Worm (Caenorhabditis elegans) whole organism, young adult: ENCODE measurements around the gene pqn-32.
A peak's percentile ranks its signal among the peaks of the same experiment; 100 is the strongest.

ENCODE experiments used
- B0019.2 ChIP-seq: fragments of 200-800 bp; sonication (Bioruptor generic); conservative IDR thresholded peaks from 2 replicates; pipeline ENCODE4 v1.3.6; 2022; ENCODE audit warnings: missing genetic modification reagents, missing genetic modification characterization, missing compliant biosample characterization
- C06A6.2 ChIP-seq: fragments of 200-800 bp; sonication (Bioruptor generic); conservative IDR thresholded peaks from 2 replicates; pipeline ENCODE4 v1.3.6; 2022; ENCODE audit warnings: missing genetic modification characterization, missing compliant biosample characterization
- C17E4.6 ChIP-seq: fragments of 200-800 bp; sonication (Bioruptor generic); IDR thresholded peaks from 2 replicates; pipeline ENCODE4 v1.3.6; 2022; ENCODE audit warnings: missing genetic modification reagents, missing genetic modification characterization, missing compliant biosample characterization
- D2030.7 ChIP-seq: fragments of 200-800 bp; sonication (Bioruptor generic); IDR thresholded peaks from 2 replicates; pipeline ENCODE4 v1.3.6; 2022; ENCODE audit warnings: missing genetic modification reagents, missing genetic modification characterization, missing compliant biosample characterization
- F33H1.4 ChIP-seq: fragments of 200-800 bp; sonication (Bioruptor generic); IDR thresholded peaks from 2 replicates; pipeline ENCODE4 v1.3.6; 2022; ENCODE audit warnings: missing genetic modification reagents, missing genetic modification characterization, missing compliant biosample characterization
- F49E8.2 ChIP-seq: sonication (generic microtip); optimal IDR thresholded peaks from 3 replicates; lab custom pipeline; 2017; ENCODE audit warnings: missing genetic modification characterization, mild to moderate bottlenecking, missing compliant biosample characterization, antibody characterized with exemption, moderate library complexity; ENCODE audit not compliant: insufficient read depth
- F52B5.7 ChIP-seq: sonication (generic microtip); optimal IDR thresholded peaks from 2 replicates; lab custom pipeline; 2016; ENCODE audit warnings: mild to moderate bottlenecking, missing genetic modification characterization, missing compliant biosample characterization
- Y53G8AR.9 ChIP-seq: fragments of 200-800 bp; sonication (Bioruptor generic); conservative IDR thresholded peaks from 2 replicates; pipeline ENCODE4 v1.3.6; 2022; ENCODE audit warnings: missing genetic modification reagents, missing genetic modification characterization, missing compliant biosample characterization
- ZK185.1 ChIP-seq: sonication (generic microtip); optimal IDR thresholded peaks from 2 replicates; lab custom pipeline; 2016; ENCODE audit warnings: mild to moderate bottlenecking, missing genetic modification characterization, missing compliant biosample characterization; ENCODE audit not compliant: poor library complexity, severe bottlenecking
- atf-7 ChIP-seq: sonication (generic microtip); optimal IDR thresholded peaks from 2 replicates; lab custom pipeline; 2017; ENCODE audit warnings: mild to moderate bottlenecking, missing genetic modification characterization, missing compliant biosample characterization
- attf-6 ChIP-seq: fragments of 200-800 bp; sonication (Bioruptor generic); IDR thresholded peaks from 2 replicates; pipeline ENCODE4 v1.3.6; 2022; ENCODE audit warnings: missing genetic modification reagents, missing genetic modification characterization, missing compliant biosample characterization
- cebp-1 ChIP-seq, 2 experiments: fragments of 200-800 bp in 1 of 2; sonication (Bioruptor generic) in 1 of 2; sonication (generic microtip) in 1 of 2; IDR thresholded peaks in 1 of 2; optimal IDR thresholded peaks in 1 of 2; 2 replicates each; pipeline versions ENCODE4 v1.3.6 to Lab custom; 2017 to 2022; ENCODE audit warnings: missing compliant biosample characterization in 2 of 2, missing genetic modification characterization in 2 of 2, mild to moderate bottlenecking in 1 of 2, missing genetic modification reagents in 1 of 2, moderate library complexity in 1 of 2
- ceh-27 ChIP-seq: fragments of 200-800 bp; sonication (Bioruptor generic); optimal IDR thresholded peaks from 2 replicates; lab custom pipeline; 2018; ENCODE audit warnings: mild to moderate bottlenecking, missing genetic modification characterization, moderate library complexity, missing compliant biosample characterization
- ceh-79 ChIP-seq: sonication (generic microtip); optimal IDR thresholded peaks from 2 replicates; lab custom pipeline; 2017; ENCODE audit warnings: mild to moderate bottlenecking, missing genetic modification characterization, missing compliant biosample characterization
- dox-1 ChIP-seq: fragments of 200-800 bp; sonication (Bioruptor generic); IDR thresholded peaks from 2 replicates; pipeline ENCODE4 v1.3.6; 2022; ENCODE audit warnings: missing genetic modification reagents, missing genetic modification characterization, missing compliant biosample characterization
- efl-1 ChIP-seq: fragments of 150-350 bp; optimal IDR thresholded peaks from 2 replicates; lab custom pipeline; 2014; ENCODE audit warnings: missing biosample characterization, missing genetic modification reagents, missing genetic modification characterization
- egrh-3 ChIP-seq: fragments of 200-800 bp; sonication (Bioruptor generic); IDR thresholded peaks from 2 replicates; pipeline ENCODE4 v1.3.6; 2022; ENCODE audit warnings: missing genetic modification reagents, missing genetic modification characterization, missing compliant biosample characterization
- ekl-4 ChIP-seq: fragments of 200-800 bp; sonication (Bioruptor generic); IDR thresholded peaks from 2 replicates; pipeline ENCODE4 v1.3.6; 2022; ENCODE audit warnings: missing genetic modification reagents, missing genetic modification characterization, missing compliant biosample characterization
- ets-4 ChIP-seq: fragments of 200-800 bp; sonication (Bioruptor generic); optimal IDR thresholded peaks from 2 replicates; lab custom pipeline; 2018; ENCODE audit warnings: mild to moderate bottlenecking, missing genetic modification characterization, missing compliant biosample characterization
- him-1 ChIP-seq: sonication (generic microtip); optimal IDR thresholded peaks from 2 replicates; lab custom pipeline; 2016; ENCODE audit warnings: missing genotype, missing genetic modification reagents, missing genetic modification characterization, missing compliant biosample characterization
- hlh-12 ChIP-seq: sonication (generic microtip); optimal IDR thresholded peaks from 2 replicates; lab custom pipeline; 2016; ENCODE audit warnings: missing genetic modification characterization, missing compliant biosample characterization
- lsl-1 ChIP-seq: fragments of 200-800 bp; sonication (Bioruptor generic); optimal IDR thresholded peaks from 2 replicates; lab custom pipeline; 2018; ENCODE audit warnings: mild to moderate bottlenecking, missing genetic modification characterization, moderate library complexity, missing compliant biosample characterization
- madf-6 ChIP-seq: fragments of 200-800 bp; sonication (Bioruptor generic); IDR thresholded peaks from 2 replicates; pipeline ENCODE4 v1.3.6; 2022; ENCODE audit warnings: missing genetic modification reagents, missing genetic modification characterization, missing compliant biosample characterization
- mcd-1 ChIP-seq: fragments of 200-800 bp; sonication (Bioruptor generic); IDR thresholded peaks from 2 replicates; pipeline ENCODE4 v1.3.6; 2022; ENCODE audit warnings: missing genetic modification reagents, missing genetic modification characterization, missing compliant biosample characterization
- mel-28 ChIP-seq: sonication (generic microtip); optimal IDR thresholded peaks from 2 replicates; lab custom pipeline; 2016; ENCODE audit warnings: borderline replicate concordance, mild to moderate bottlenecking, missing genetic modification characterization, missing compliant biosample characterization
- nfyb-1 ChIP-seq: fragments of 200-800 bp; sonication (Bioruptor generic); IDR thresholded peaks from 2 replicates; pipeline ENCODE4 v1.3.6; 2022; ENCODE audit warnings: missing genetic modification reagents, missing genetic modification characterization, missing compliant biosample characterization
- nhr-120 ChIP-seq: fragments of 200-800 bp; sonication (Bioruptor generic); IDR thresholded peaks from 2 replicates; pipeline ENCODE4 v1.3.6; 2022; ENCODE audit warnings: missing genetic modification characterization, missing compliant biosample characterization
- nhr-27 ChIP-seq: fragments of 200-800 bp; sonication (Bioruptor generic); optimal IDR thresholded peaks from 2 replicates; lab custom pipeline; 2018; ENCODE audit warnings: mild to moderate bottlenecking, missing genetic modification characterization, moderate library complexity, missing compliant biosample characterization
- nhr-80 ChIP-seq: sonication (generic microtip); optimal IDR thresholded peaks from 2 replicates; lab custom pipeline; 2016; ENCODE audit warnings: missing genetic modification characterization, missing compliant biosample characterization
- pbrm-1 ChIP-seq: fragments of 200-800 bp; sonication (Bioruptor generic); IDR thresholded peaks from 2 replicates; pipeline ENCODE4 v1.3.6; 2022; ENCODE audit warnings: missing genetic modification reagents, missing genetic modification characterization, missing compliant biosample characterization
- pha-4 ChIP-seq: fragments of 150-350 bp; sonication (generic microtip); optimal IDR thresholded peaks from 2 replicates; lab custom pipeline; 2014; ENCODE audit warnings: missing biosample characterization, missing genetic modification reagents, missing genetic modification characterization
- repo-1 ChIP-seq: sonication (generic microtip); optimal IDR thresholded peaks from 2 replicates; lab custom pipeline; 2017; ENCODE audit warnings: mild to moderate bottlenecking, missing genetic modification characterization, missing compliant biosample characterization
- sea-2 ChIP-seq: fragments of 200-800 bp; sonication (Bioruptor generic); IDR thresholded peaks from 2 replicates; pipeline ENCODE4 v1.3.6; 2022; ENCODE audit warnings: missing genetic modification characterization, missing compliant biosample characterization
- somi-1 ChIP-seq: fragments of 200-800 bp; sonication (Bioruptor generic); optimal IDR thresholded peaks from 2 replicates; lab custom pipeline; 2018; ENCODE audit warnings: mild to moderate bottlenecking, missing genetic modification characterization, missing compliant biosample characterization
- tbx-9 ChIP-seq: sonication (generic microtip); optimal IDR thresholded peaks from 2 replicates; lab custom pipeline; 2016; ENCODE audit warnings: borderline replicate concordance, missing genetic modification characterization, inconsistent platforms, missing compliant biosample characterization
- zfh-2 ChIP-seq: fragments of 200-800 bp; sonication (Bioruptor generic); conservative IDR thresholded peaks from 2 replicates; pipeline ENCODE4 v1.3.6; 2022; ENCODE audit warnings: missing genetic modification reagents, missing genetic modification characterization, missing compliant biosample characterization
- zim-3 ChIP-seq: sonication (generic microtip); optimal IDR thresholded peaks from 2 replicates; lab custom pipeline; 2017; ENCODE audit warnings: mild to moderate bottlenecking, missing genetic modification characterization, moderate library complexity, missing compliant biosample characterization
- ztf-18 ChIP-seq: sonication (generic microtip); optimal IDR thresholded peaks from 2 replicates; lab custom pipeline; 2016; ENCODE audit warnings: missing genotype, mild to moderate bottlenecking, missing genetic modification characterization, missing compliant biosample characterization

pqn-32 gene

ce11 chrII:13091123-13091522 lies 16.7 kb upstream of the pqn-32 start, which contains the start of gene Y81G3A.4:
Gene Y81G3A.4, plus strand, starts transcription at chrII:13091423.
- no peak for TF ChIP-seq zim-3 (tag; lab: Kevin White, UChicago)

- TF ChIP-seq ceh-79 (no peak), egrh-3 (GFP tag; lab: Robert Waterston, UW) (no peak), pha-4 (no peak), madf-6 (no peak), nhr-120 (no peak), lsl-1 (GFP tag; lab: Kevin White, UChicago) (peak; percentile 59), nfyb-1 (GFP tag; lab: Robert Waterston, UW) (no peak), mel-28 (tag; lab: Kevin White, UChicago) (no peak), ekl-4 (GFP tag; lab: Robert Waterston, UW) (0 out of 2 replicates have a peak, but pooled peaks have one; percentile 51)
Observed at ce11 chrII:13091857-13092256, 16.0 kb upstream of the pqn-32 start.

ce11 chrII:13096345-13096744 lies 11.5 kb upstream of the pqn-32 start:
- TF ChIP-seq egrh-3 (GFP tag; lab: Robert Waterston, UW) (peak; percentile 40; the same call in 1 of the 2 replicates), zfh-2 (peak; percentile 74), dox-1 (GFP tag; lab: Robert Waterston, UW) (0 out of 2 replicates have a peak, but pooled peaks have one; percentile 10), repo-1 (tag; lab: Kevin White, UChicago) (no peak), F52B5.7 (tag; lab: Kevin White, UChicago) (peak; percentile 13), attf-6 (GFP tag; lab: Robert Waterston, UW) (no peak)

ce11 chrII:13098175-13098574 lies 9.6 kb upstream of the pqn-32 start, which contains the start of gene col-86:
Gene col-86, minus strand, starts transcription at chrII:13098275.
- TF ChIP-seq sea-2 = no peak
- TF ChIP-seq B0019.2 (GFP tag; lab: Robert Waterston, UW) = no peak

- TF ChIP-seq nhr-80 (tag; lab: Kevin White, UChicago) = peak; percentile 16
- no peak for TF ChIP-seq nhr-27 (tag; lab: Kevin White, UChicago)
Observed at ce11 chrII:13116710-13117109, 8.9 kb downstream of the pqn-32 start, which contains the start of gene rict-1. Gene rict-1, minus strand, starts transcription at chrII:13116810.

- TF ChIP-seq mcd-1 (GFP tag; lab: Robert Waterston, UW) (peak; percentile 68; the same call in 1 of the 2 replicates), ztf-18 (tag; lab: Kevin White, UChicago) (peak; percentile 36), C06A6.2 (GFP tag; lab: Robert Waterston, UW) (no peak), D2030.7 (GFP tag; lab: Robert Waterston, UW) (peak; percentile 44; the same call in 1 of the 2 replicates), C17E4.6 (GFP tag; lab: Robert Waterston, UW) (no peak), tbx-9 (tag; lab: Kevin White, UChicago) (no peak), attf-6 (GFP tag; lab: Robert Waterston, UW) (no peak), lsl-1 (GFP tag; lab: Kevin White, UChicago) (peak; percentile 48), ZK185.1 (tag; lab: Kevin White, UChicago) (peak; percentile 91), ets-4 (GFP tag; lab: Kevin White, UChicago) (no peak), pbrm-1 (no peak), somi-1 (GFP tag; lab: Kevin White, UChicago) (no peak), hlh-12 (tag; lab: Kevin White, UChicago) (no peak), madf-6 (peak; percentile 53), ekl-4 (GFP tag; lab: Robert Waterston, UW) (no peak), cebp-1 (GFP tag; IDR thresholded peaks at IDR 0.05; lab: Robert Waterston, UW) (no peak), cebp-1 (tag; optimal IDR thresholded peaks at IDR 0.05; lab: Kevin White, UChicago) (peak; percentile 27), F49E8.2 (no peak), Y53G8AR.9 (GFP tag; lab: Robert Waterston, UW) (no peak), atf-7 (tag; lab: Kevin White, UChicago) (peak; percentile 15), F33H1.4 (GFP tag; lab: Robert Waterston, UW) (peak; percentile 33; the same call in 1 of the 2 replicates), nhr-27 (tag; lab: Kevin White, UChicago) (no peak), him-1 (no peak), ceh-27 (peak; percentile 51), efl-1 (GFP tag; lab: Kevin White, UChicago) (no peak)
Observed at ce11 chrII:13117135-13117534, 9.3 kb downstream of the pqn-32 start, which contains the start of gene gfm-1. Gene gfm-1, plus strand, starts transcription at chrII:13117483.
